Worm (Caenorhabditis elegans): ENCODE results near the gene ZK1240.8.

ce11 chrII:2346672-2347071 lies 17.8 kb upstream of the ZK1240.8 start, which contains the start of gene F43C11.4:
- TF ChIP-seq akir-1 (GFP tag; optimal IDR thresholded peaks at IDR 0.05) (no peak), sea-2 (GFP tag; IDR thresholded peaks at IDR 0.05) (no peak), unc-62 (GFP tag; optimal IDR thresholded peaks at IDR 0.05) (no peak), snpc-4 (GFP tag; optimal IDR thresholded peaks at IDR 0.05) (no peak), snpc-4 (tag; optimal IDR thresholded peaks at IDR 0.05) (no peak), lsy-27 (tag; optimal IDR thresholded peaks at IDR 0.05; ENCODE audit: borderline replicate concordance, insufficient read depth) (no peak), xnd-1 (tag; optimal IDR thresholded peaks at IDR 0.05) (no peak), ztf-3 (GFP tag; optimal IDR thresholded peaks at IDR 0.05) (no peak)

Measured in whole organism, young adult.